Worm (Caenorhabditis elegans) whole organism, L4/young adult: ENCODE data around the gene T23G7.2.

Source experiments
- W03F9.2 ChIP-seq: fragments of 150-350 bp; optimal IDR thresholded peaks from 2 replicates; lab custom pipeline; 2014; ENCODE audit warnings: missing biosample characterization, missing genetic modification characterization
- dao-5 ChIP-seq: sonication (generic microtip); optimal IDR thresholded peaks from 2 replicates; lab custom pipeline; 2016; ENCODE audit warnings: missing genotype, missing genetic modification characterization, moderate library complexity, missing compliant biosample characterization
- him-1 ChIP-seq: sonication (generic microtip); optimal IDR thresholded peaks from 2 replicates; lab custom pipeline; 2016; ENCODE audit warnings: missing genotype, missing genetic modification reagents, missing genetic modification characterization, missing compliant biosample characterization

Gene T23G7.2

ce11 chrII:9172849-9173248, at the start of gene T23G7.2:
Gene T23G7.2, minus strand, starts transcription at chrII:9172949.
- TF ChIP-seq dao-5 (tag; lab: Kevin White, UChicago) (no peak), W03F9.2 (tag; lab: Kevin White, UChicago) (no peak), him-1 (tag; lab: Kevin White, UChicago) (no peak)

ce11 chrII:9213055-9213708, 40.4 kb upstream of the T23G7.2 start, which contains the start of gene znfx-1:
Gene znfx-1, plus strand, starts transcription at chrII:9213658.
- TF ChIP-seq dao-5 (tag; lab: Kevin White, UChicago) (no peak), him-1 (tag; lab: Kevin White, UChicago) (no peak), W03F9.2 (tag; lab: Kevin White, UChicago) (peak; percentile 46)

- no peak for TF ChIP-seq W03F9.2 (tag; lab: Kevin White, UChicago)
- no peak for TF ChIP-seq dao-5 (tag; lab: Kevin White, UChicago)
- no peak for TF ChIP-seq him-1 (tag; lab: Kevin White, UChicago)
These were observed 38.9 kb upstream of the T23G7.2 start for ce11 chrII:9211684-9212083.

ce11 chrII:9210076-9210475, 37.3 kb upstream of the T23G7.2 start, which contains the start of gene ZK1067.4:
Gene ZK1067.4, plus strand, starts transcription at chrII:9210376.
- TF ChIP-seq dao-5 (tag; lab: Kevin White, UChicago) (no peak), him-1 (tag; lab: Kevin White, UChicago) (no peak), W03F9.2 (tag; lab: Kevin White, UChicago) (no peak)

ce11 chrII:9197212-9197611, 24.5 kb upstream of the T23G7.2 start, which contains the start of gene let-23:
Gene let-23, plus strand, starts transcription at chrII:9197512.
- TF ChIP-seq him-1 (tag; lab: Kevin White, UChicago), result no peak
- no peak for TF ChIP-seq W03F9.2 (tag; lab: Kevin White, UChicago)
- TF ChIP-seq dao-5 (tag; lab: Kevin White, UChicago), result no peak

- TF ChIP-seq him-1 (tag; lab: Kevin White, UChicago), result no peak
- TF ChIP-seq dao-5 (tag; lab: Kevin White, UChicago), result no peak
- peak; percentile 44 for TF ChIP-seq W03F9.2 (tag; lab: Kevin White, UChicago)
These were observed 23.6 kb upstream of the T23G7.2 start for ce11 chrII:9196325-9196724.

- TF ChIP-seq W03F9.2 (tag; lab: Kevin White, UChicago), result no peak
- no peak for TF ChIP-seq him-1 (tag; lab: Kevin White, UChicago)
- TF ChIP-seq dao-5 (tag; lab: Kevin White, UChicago), result no peak
These were observed 21.4 kb upstream of the T23G7.2 start, which contains the start of gene twk-4 for ce11 chrII:9194195-9194594. Gene twk-4, minus strand, starts transcription at chrII:9194295.

- no peak for TF ChIP-seq W03F9.2 (tag; lab: Kevin White, UChicago)
- TF ChIP-seq him-1 (tag; lab: Kevin White, UChicago), result no peak
- no peak for TF ChIP-seq dao-5 (tag; lab: Kevin White, UChicago)
These were observed 17.9 kb upstream of the T23G7.2 start for ce11 chrII:9190513-9191099.

ce11 chrII:9189648-9190047, 16.9 kb upstream of the T23G7.2 start:
- TF ChIP-seq dao-5 (tag; lab: Kevin White, UChicago), result no peak
- no peak for TF ChIP-seq him-1 (tag; lab: Kevin White, UChicago)
- TF ChIP-seq W03F9.2 (tag; lab: Kevin White, UChicago), result no peak

- no peak for TF ChIP-seq him-1 (tag; lab: Kevin White, UChicago)
- no peak for TF ChIP-seq dao-5 (tag; lab: Kevin White, UChicago)
- no peak for TF ChIP-seq W03F9.2 (tag; lab: Kevin White, UChicago)
These were observed 15.6 kb upstream of the T23G7.2 start, which contains the start of gene sym-2 for ce11 chrII:9188380-9188779. Gene sym-2, minus strand, starts transcription at chrII:9188480.

ce11 chrII:9185915-9186314, 13.2 kb upstream of the T23G7.2 start:
- TF ChIP-seq him-1 (tag; lab: Kevin White, UChicago) (no peak), dao-5 (tag; lab: Kevin White, UChicago) (no peak), W03F9.2 (tag; lab: Kevin White, UChicago) (no peak)

- TF ChIP-seq dao-5 (tag; lab: Kevin White, UChicago), result no peak
- TF ChIP-seq W03F9.2 (tag; lab: Kevin White, UChicago), result no peak
- no peak for TF ChIP-seq him-1 (tag; lab: Kevin White, UChicago)
These were observed 8.4 kb upstream of the T23G7.2 start for ce11 chrII:9181155-9181554.

- TF ChIP-seq W03F9.2 (tag; lab: Kevin White, UChicago) (no peak), dao-5 (tag; lab: Kevin White, UChicago) (no peak), him-1 (tag; lab: Kevin White, UChicago) (no peak)
These were observed 6.1 kb upstream of the T23G7.2 start for ce11 chrII:9178811-9179210.
